Fruit fly (Drosophila melanogaster) whole organism, embryonic: ENCODE results near the gene pcm.

Experiments
- BEAF-32 ChIP-seq: fragments of 200-800 bp; sonication (Bioruptor generic); optimal IDR thresholded peaks from 3 replicates; lab custom pipeline; 2017; ENCODE audit warnings: missing biosample characterization, missing genetic modification characterization, mild to moderate bottlenecking, moderate library complexity, missing genetic modification reagents
- CG10431 ChIP-seq: fragments of 200-800 bp; sonication (Bioruptor generic); optimal IDR thresholded peaks from 3 replicates; lab custom pipeline; 2018; ENCODE audit warnings: missing biosample characterization, mild to moderate bottlenecking, missing genetic modification characterization
- PHDP ChIP-seq: fragments of 200-800 bp; sonication (Bioruptor generic); optimal IDR thresholded peaks from 3 replicates; lab custom pipeline; 2018; ENCODE audit warnings: missing biosample characterization, mild to moderate bottlenecking, missing genetic modification characterization, moderate library complexity
- unpg ChIP-seq: fragments of 200-800 bp; sonication (Bioruptor generic); optimal IDR thresholded peaks from 3 replicates; lab custom pipeline; 2018; ENCODE audit warnings: missing biosample characterization, mild to moderate bottlenecking, missing genetic modification characterization, moderate library complexity

DNA sequence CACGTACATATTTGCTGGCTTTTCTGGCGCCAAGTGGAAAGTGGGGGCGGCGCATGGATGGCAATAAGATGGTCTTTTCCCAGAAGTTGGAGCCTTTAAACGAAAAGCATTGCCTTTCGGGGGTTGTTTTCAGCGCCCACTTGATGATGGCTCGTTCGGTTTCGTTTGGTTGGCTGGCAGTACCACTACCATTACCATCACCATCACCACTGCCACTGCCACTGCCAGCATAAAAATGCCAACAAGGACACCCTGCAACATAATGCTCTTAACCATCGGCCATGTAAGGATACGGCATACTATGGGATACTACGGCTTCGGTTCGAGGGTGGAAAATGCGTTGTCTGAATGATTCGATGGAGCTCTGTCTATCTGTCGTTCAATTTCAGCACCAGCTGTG, 43.6 kb upstream of the pcm start:
- no peak for TF ChIP-seq CG10431 (GFP tag; lab: Kevin White, UChicago)
- no peak for TF ChIP-seq unpg (GFP tag; lab: Kevin White, UChicago)
- no peak for TF ChIP-seq BEAF-32 (GFP tag; lab: Kevin White, UChicago)
- TF ChIP-seq PHDP (tag; lab: Kevin White, UChicago) = no peak
